Fruit fly (Drosophila melanogaster): ENCODE data around the gene CG14671.

Gene CG14671

DNA sequence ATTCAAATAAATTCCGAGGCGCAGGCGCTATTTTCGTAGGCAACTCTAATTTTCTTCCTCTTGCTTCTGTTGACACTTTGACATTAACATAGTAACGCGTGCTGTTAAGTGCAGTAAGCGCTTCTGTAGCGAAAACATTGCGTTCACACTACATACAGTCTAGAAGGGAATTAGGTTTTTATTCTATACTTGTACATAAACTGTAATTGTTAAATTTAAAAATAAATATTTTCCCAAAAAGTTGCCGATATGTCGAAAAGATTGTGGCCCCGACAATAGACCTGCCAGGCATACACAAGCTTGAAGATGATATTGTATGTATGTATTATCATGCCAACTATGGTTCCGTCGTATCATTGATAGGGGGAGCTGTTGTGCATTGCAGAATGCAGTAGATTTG lies 41.9 kb upstream of the CG14671 start, which contains the start of gene asl:
TSS of gene asl (minus strand) at position 67 of the 400 bp plus-strand sequence.
- TF ChIP-seq ovo (GFP tag; optimal IDR thresholded peaks at IDR 0.05) = no peak
- TF ChIP-seq kay (GFP tag; ENCODE audit: borderline replicate concordance) = no peak
- peak; percentile 32 for TF ChIP-seq pad (GFP tag; optimal IDR thresholded peaks at IDR 0.05)
- TF ChIP-seq CG14711 (tag; optimal IDR thresholded peaks at IDR 0.05) = peak; percentile 99
- TF ChIP-seq CG33017 (tag; optimal IDR thresholded peaks at IDR 0.05) = peak; percentile 52
- TF ChIP-seq CG12768 (GFP tag; optimal IDR thresholded peaks at IDR 0.05) = peak; percentile 11
- TF ChIP-seq CG7101 (tag; optimal IDR thresholded peaks at IDR 0.05) = peak; percentile 60
- peak; percentile 43 for TF ChIP-seq CG11617 (GFP tag; optimal IDR thresholded peaks at IDR 0.05)
- no peak for TF ChIP-seq Hr96 (GFP tag; optimal IDR thresholded peaks at IDR 0.05)
- peak; percentile 72 for TF ChIP-seq bab1 (GFP tag; optimal IDR thresholded peaks at IDR 0.05)
- peak; percentile 25 for TF ChIP-seq cic (GFP tag; optimal IDR thresholded peaks at IDR 0.05)
- no peak for TF ChIP-seq Crg-1 (GFP tag; optimal IDR thresholded peaks at IDR 0.05)
- no peak for TF ChIP-seq toe (GFP tag; optimal IDR thresholded peaks at IDR 0.05)
- TF ChIP-seq cnc (optimal IDR thresholded peaks at IDR 0.05) = no peak
- TF ChIP-seq CG5204 (GFP tag; optimal IDR thresholded peaks at IDR 0.05) = no peak
- no peak for TF ChIP-seq tj (GFP tag; optimal IDR thresholded peaks at IDR 0.05)
- no peak for TF ChIP-seq Clk (GFP tag; optimal IDR thresholded peaks at IDR 0.05)
- TF ChIP-seq Mnt (GFP tag; optimal IDR thresholded peaks at IDR 0.05) = peak; percentile 59
- peak; percentile 45 for TF ChIP-seq CG1620 (GFP tag; optimal IDR thresholded peaks at IDR 0.05)
- peak; percentile 44 for TF ChIP-seq CG7045 (GFP tag; optimal IDR thresholded peaks at IDR 0.05)

DNA sequence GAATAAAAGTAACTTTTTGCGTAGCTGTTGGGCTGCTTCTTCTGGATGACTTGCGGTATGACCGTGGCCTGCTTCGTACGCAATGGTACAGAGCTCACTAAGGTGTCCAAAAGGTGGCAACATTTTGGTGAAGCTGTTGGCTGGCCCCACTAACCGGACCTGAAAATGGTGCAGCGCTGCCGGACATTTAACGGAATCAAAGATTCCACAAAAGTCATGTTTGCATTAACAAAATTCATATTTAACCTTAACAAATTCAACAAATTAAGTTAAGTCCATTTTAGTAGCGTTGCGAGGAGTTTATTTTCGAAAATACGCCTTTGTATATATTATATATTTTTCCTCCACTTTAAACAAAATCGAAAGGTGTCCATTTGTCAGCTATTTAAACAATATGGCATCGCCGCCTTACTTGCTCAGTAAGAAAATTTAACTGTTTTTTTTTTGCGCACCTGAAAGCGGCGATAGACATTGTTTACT lies 36.5 kb upstream of the CG14671 start, which contains the start of the genes kra and SecS:
TSS of gene kra (minus strand) at position 93 of the 480 bp plus-strand sequence.
TSS of gene SecS (plus strand) at position 390 of the 480 bp plus-strand sequence.
- TF ChIP-seq CG7101 (tag; optimal IDR thresholded peaks at IDR 0.05) = peak; percentile 70
- peak; percentile 46 for TF ChIP-seq bab1 (GFP tag; optimal IDR thresholded peaks at IDR 0.05)
- TF ChIP-seq CG11617 (GFP tag; optimal IDR thresholded peaks at IDR 0.05) = peak; percentile 81
- peak; percentile 69 for TF ChIP-seq ovo (GFP tag; optimal IDR thresholded peaks at IDR 0.05)
- TF ChIP-seq Clk (GFP tag; optimal IDR thresholded peaks at IDR 0.05) = peak; percentile 25
- TF ChIP-seq Crg-1 (GFP tag; optimal IDR thresholded peaks at IDR 0.05) = peak; percentile 76
- no peak for TF ChIP-seq tj (GFP tag; optimal IDR thresholded peaks at IDR 0.05)
- peak; percentile 94 for TF ChIP-seq kay (GFP tag; ENCODE audit: borderline replicate concordance)
- peak; percentile 80 for TF ChIP-seq CG1620 (GFP tag; optimal IDR thresholded peaks at IDR 0.05)
- TF ChIP-seq Mnt (GFP tag; optimal IDR thresholded peaks at IDR 0.05) = no peak
- peak; percentile 41 for TF ChIP-seq CG33017 (tag; optimal IDR thresholded peaks at IDR 0.05)
- TF ChIP-seq cic (GFP tag; optimal IDR thresholded peaks at IDR 0.05) = no peak
- TF ChIP-seq CG5204 (GFP tag; optimal IDR thresholded peaks at IDR 0.05) = no peak
- TF ChIP-seq CG14711 (tag; optimal IDR thresholded peaks at IDR 0.05) = peak; percentile 60
- peak; percentile 14 for TF ChIP-seq CG12768 (GFP tag; optimal IDR thresholded peaks at IDR 0.05)
- no peak for TF ChIP-seq cnc (optimal IDR thresholded peaks at IDR 0.05)
- no peak for TF ChIP-seq toe (GFP tag; optimal IDR thresholded peaks at IDR 0.05)
- no peak for TF ChIP-seq Hr96 (GFP tag; optimal IDR thresholded peaks at IDR 0.05)
- TF ChIP-seq pad (GFP tag; optimal IDR thresholded peaks at IDR 0.05) = no peak
- peak; percentile 9 for TF ChIP-seq CG7045 (GFP tag; optimal IDR thresholded peaks at IDR 0.05)

DNA sequence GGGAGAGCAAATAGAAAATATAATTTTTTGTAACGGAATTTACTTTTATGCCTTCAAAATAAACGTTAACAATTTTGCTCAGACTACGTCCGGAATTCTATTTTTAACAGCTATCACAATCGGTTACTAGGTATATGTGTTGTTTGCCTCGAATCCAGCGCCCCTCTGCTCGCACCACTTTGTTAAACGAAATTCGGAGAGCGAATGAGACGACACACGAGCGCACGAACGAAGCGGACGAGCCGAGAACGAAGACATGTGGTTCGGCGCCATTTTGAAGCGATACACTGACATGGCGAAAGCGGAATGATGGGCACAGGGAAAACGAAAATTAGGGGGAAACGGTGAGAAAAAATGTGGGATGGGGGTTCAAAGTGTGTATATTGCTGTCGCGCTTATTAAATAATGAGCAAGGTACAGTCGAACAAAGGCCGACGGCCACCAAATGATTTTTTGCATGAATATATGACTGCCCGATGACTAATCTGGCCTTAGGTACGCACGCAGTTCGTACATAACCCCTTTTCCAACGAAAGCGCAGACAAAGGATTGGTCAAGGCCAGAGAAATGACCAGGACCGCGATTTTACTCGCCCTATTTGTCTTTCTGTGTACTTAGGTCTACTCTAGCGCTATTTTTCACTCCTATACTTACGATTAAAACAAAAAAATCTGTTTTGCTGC lies 35.9 kb upstream of the CG14671 start:
- TF ChIP-seq Crg-1 (GFP tag; optimal IDR thresholded peaks at IDR 0.05) = no peak
- no peak for TF ChIP-seq Clk (GFP tag; optimal IDR thresholded peaks at IDR 0.05)
- TF ChIP-seq ovo (GFP tag; optimal IDR thresholded peaks at IDR 0.05) = peak; percentile 76
- peak; percentile 63 to 95 for TF ChIP-seq cnc (optimal IDR thresholded peaks at IDR 0.05)
- TF ChIP-seq Hr96 (GFP tag; optimal IDR thresholded peaks at IDR 0.05) = no peak
- peak; percentile 66 for TF ChIP-seq CG7045 (GFP tag; optimal IDR thresholded peaks at IDR 0.05)
- peak; percentile 65 for TF ChIP-seq CG11617 (GFP tag; optimal IDR thresholded peaks at IDR 0.05)
- TF ChIP-seq toe (GFP tag; optimal IDR thresholded peaks at IDR 0.05) = no peak
- peak; percentile 49 for TF ChIP-seq bab1 (GFP tag; optimal IDR thresholded peaks at IDR 0.05)
- peak; percentile 87 for TF ChIP-seq CG12768 (GFP tag; optimal IDR thresholded peaks at IDR 0.05)
- TF ChIP-seq CG7101 (tag; optimal IDR thresholded peaks at IDR 0.05) = peak; percentile 69
- TF ChIP-seq cic (GFP tag; optimal IDR thresholded peaks at IDR 0.05) = peak; percentile 87
- peak; percentile 67 for TF ChIP-seq tj (GFP tag; optimal IDR thresholded peaks at IDR 0.05)
- TF ChIP-seq pad (GFP tag; optimal IDR thresholded peaks at IDR 0.05) = peak; percentile 67
- TF ChIP-seq kay (GFP tag; ENCODE audit: borderline replicate concordance) = peak; percentile 97
- TF ChIP-seq CG1620 (GFP tag; optimal IDR thresholded peaks at IDR 0.05) = peak; percentile 32
- TF ChIP-seq CG5204 (GFP tag; optimal IDR thresholded peaks at IDR 0.05) = no peak
- TF ChIP-seq CG14711 (tag; optimal IDR thresholded peaks at IDR 0.05) = no peak
- TF ChIP-seq CG33017 (tag; optimal IDR thresholded peaks at IDR 0.05) = peak; percentile 74
- TF ChIP-seq Mnt (GFP tag; optimal IDR thresholded peaks at IDR 0.05) = peak; percentile 96

DNA sequence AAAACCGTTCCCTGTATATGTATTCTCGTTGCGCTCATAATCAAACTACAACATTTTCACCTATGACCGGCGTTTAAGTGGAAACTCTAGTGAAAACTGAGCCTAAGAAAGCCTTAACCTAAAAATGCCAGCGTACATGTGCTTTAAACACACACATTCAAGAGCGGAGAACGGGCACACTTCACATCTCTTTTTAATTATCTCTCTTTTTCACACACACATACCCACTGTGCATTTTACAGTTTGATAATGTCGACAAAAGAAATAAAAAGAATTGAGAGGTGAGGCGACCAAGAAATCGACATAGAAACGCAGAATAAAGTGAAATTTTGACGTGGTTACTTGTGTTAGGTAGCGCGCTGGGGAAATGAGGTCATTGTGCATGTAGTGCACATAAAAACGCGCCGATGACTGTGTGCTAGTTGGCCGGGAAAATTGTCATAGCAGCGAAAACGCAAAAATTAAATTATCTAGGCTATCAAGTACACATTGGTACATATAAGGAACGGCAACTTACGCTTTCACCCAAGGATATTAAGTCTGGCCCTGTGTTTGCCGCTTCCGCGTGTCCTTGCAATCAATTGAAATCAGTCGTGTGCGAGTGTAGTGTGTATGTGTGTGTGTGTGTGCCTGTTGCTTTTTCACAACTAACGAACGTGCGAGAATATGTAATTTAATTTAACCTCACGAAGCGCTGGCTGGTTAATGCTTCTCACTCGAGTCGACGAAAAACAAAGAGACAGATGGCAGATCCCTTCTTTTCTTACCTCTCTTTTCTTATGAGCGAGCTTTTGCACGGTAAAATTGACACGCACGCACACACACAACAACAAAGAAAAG lies 35.1 kb upstream of the CG14671 start:
- TF ChIP-seq CG14711 (tag; optimal IDR thresholded peaks at IDR 0.05) (peak; percentile 36), bab1 (GFP tag; optimal IDR thresholded peaks at IDR 0.05) (no peak), cic (GFP tag; optimal IDR thresholded peaks at IDR 0.05) (peak; percentile 45), kay (GFP tag; ENCODE audit: borderline replicate concordance) (no peak), Hr96 (GFP tag; optimal IDR thresholded peaks at IDR 0.05) (no peak), Mnt (GFP tag; optimal IDR thresholded peaks at IDR 0.05) (peak; percentile 97), CG11617 (GFP tag; optimal IDR thresholded peaks at IDR 0.05) (no peak), Clk (GFP tag; optimal IDR thresholded peaks at IDR 0.05) (no peak), ovo (GFP tag; optimal IDR thresholded peaks at IDR 0.05) (peak; percentile 4), CG7045 (GFP tag; optimal IDR thresholded peaks at IDR 0.05) (no peak), CG12768 (GFP tag; optimal IDR thresholded peaks at IDR 0.05) (no peak), CG7101 (tag; optimal IDR thresholded peaks at IDR 0.05) (no peak), tj (GFP tag; optimal IDR thresholded peaks at IDR 0.05) (peak; percentile 8)

All from whole organism, adult.